Fruit fly (Drosophila melanogaster) whole organism, embryonic: ENCODE results near the gene CG9328.

Experiments
- Adf1 ChIP-seq: fragments of 200-800 bp; sonication (Bioruptor generic); IDR thresholded peaks from 2 replicates; pipeline ENCODE4 v1.3.6; 2022; ENCODE audit warnings: missing biosample characterization, missing genetic modification characterization
- CG10321 ChIP-seq: fragments of 200-800 bp; sonication (Bioruptor generic); IDR thresholded peaks from 2 replicates; pipeline ENCODE4 v1.3.6; 2022; ENCODE audit warnings: missing biosample characterization, missing genetic modification characterization
- CG10543 ChIP-seq: fragments of 200-800 bp; sonication (Bioruptor generic); optimal IDR thresholded peaks from 3 replicates; lab custom pipeline; 2017; ENCODE audit warnings: missing biosample characterization, mild to moderate bottlenecking, missing genetic modification characterization, moderate library complexity
- CG10565 ChIP-seq: fragments of 200-800 bp; sonication (Bioruptor generic); optimal IDR thresholded peaks from 3 replicates; lab custom pipeline; 2016; ENCODE audit warnings: missing biosample characterization, mild to moderate bottlenecking, missing genetic modification characterization
- CG10979 ChIP-seq: fragments of 200-800 bp; sonication (Bioruptor generic); optimal IDR thresholded peaks from 2 replicates; lab custom pipeline; 2018; ENCODE audit warnings: missing biosample characterization, mild to moderate bottlenecking, missing genetic modification characterization, moderate library complexity
- CG12659 ChIP-seq: fragments of 200-800 bp; sonication (Bioruptor generic); optimal IDR thresholded peaks from 3 replicates; lab custom pipeline; 2017; ENCODE audit warnings: mild to moderate bottlenecking, missing biosample characterization, missing genetic modification reagents, missing genetic modification characterization
- CG12769 ChIP-seq: fragments of 200-800 bp; sonication (Bioruptor generic); optimal IDR thresholded peaks from 2 replicates; lab custom pipeline; 2019; ENCODE audit warnings: missing biosample characterization, mild to moderate bottlenecking, missing genetic modification characterization, moderate library complexity
- CG13287 ChIP-seq: fragments of 200-800 bp; sonication (Bioruptor generic); IDR thresholded peaks from 2 replicates; pipeline ENCODE4 v1.3.6; 2022; ENCODE audit warnings: missing biosample characterization, missing genetic modification characterization; ENCODE audit not compliant: partially characterized antibody
- CG13894 ChIP-seq: fragments of 200-800 bp; sonication (Bioruptor generic); optimal IDR thresholded peaks from 3 replicates; lab custom pipeline; 2018; ENCODE audit warnings: missing biosample characterization, mild to moderate bottlenecking, missing genetic modification characterization, moderate library complexity
- CG14710 ChIP-seq: fragments of 200-800 bp; sonication (Bioruptor generic); optimal IDR thresholded peaks from 3 replicates; lab custom pipeline; 2019; ENCODE audit warnings: missing biosample characterization, mild to moderate bottlenecking, missing genetic modification characterization, moderate library complexity
- CG1647 ChIP-seq: fragments of 200-800 bp; sonication (Bioruptor generic); optimal IDR thresholded peaks from 3 replicates; lab custom pipeline; 2016; ENCODE audit warnings: missing biosample characterization, missing genetic modification characterization
- CG16779 ChIP-seq: fragments of 200-800 bp; sonication (Bioruptor generic); IDR thresholded peaks from 2 replicates; pipeline ENCODE4 v1.3.6; 2022; ENCODE audit warnings: missing biosample characterization, missing genetic modification characterization
- CG4820 ChIP-seq: fragments of 200-800 bp; sonication (Bioruptor generic); optimal IDR thresholded peaks from 3 replicates; lab custom pipeline; 2016; ENCODE audit warnings: missing biosample characterization, missing genetic modification characterization
- CG4854 ChIP-seq: fragments of 200-800 bp; sonication (Bioruptor generic); optimal IDR thresholded peaks from 2 replicates; lab custom pipeline; 2016; ENCODE audit warnings: missing biosample characterization, missing genetic modification characterization, inconsistent platforms
- CG6683 ChIP-seq: fragments of 200-800 bp; sonication (Bioruptor generic); optimal IDR thresholded peaks from 2 replicates; lab custom pipeline; 2017; ENCODE audit warnings: missing biosample characterization, mild to moderate bottlenecking, missing genetic modification characterization, missing genetic modification reagents
- CG6813 ChIP-seq: fragments of 200-800 bp; sonication (Bioruptor generic); optimal IDR thresholded peaks from 2 replicates; lab custom pipeline; 2017; ENCODE audit warnings: missing biosample characterization, missing genetic modification characterization, mild to moderate bottlenecking, moderate library complexity, missing genetic modification reagents
- CG7556 ChIP-seq: fragments of 200-800 bp; sonication (Bioruptor generic); optimal IDR thresholded peaks from 2 replicates; lab custom pipeline; 2017; ENCODE audit warnings: missing biosample characterization, mild to moderate bottlenecking, missing genetic modification characterization
- CG8281 ChIP-seq: fragments of 200-800 bp; sonication (Bioruptor generic); optimal IDR thresholded peaks from 2 replicates; lab custom pipeline; 2018; ENCODE audit warnings: missing biosample characterization, mild to moderate bottlenecking, missing genetic modification characterization, moderate library complexity
- CTCF ChIP-seq: fragments of 200-800 bp; sonication (Bioruptor generic); optimal IDR thresholded peaks from 2 replicates; lab custom pipeline; 2017; ENCODE audit warnings: missing biosample characterization, mild to moderate bottlenecking, missing genetic modification characterization, moderate library complexity
- CoRest ChIP-seq: fragments of 200-800 bp; sonication (Bioruptor generic); optimal IDR thresholded peaks from 3 replicates; lab custom pipeline; 2018; ENCODE audit warnings: missing biosample characterization, mild to moderate bottlenecking, missing genetic modification characterization, moderate library complexity
- Dll ChIP-seq: fragments of 200-800 bp; sonication (Bioruptor generic); IDR thresholded peaks from 4 replicates; pipeline ENCODE4 v1.3.6; 2022; ENCODE audit warnings: missing biosample characterization, missing genetic modification characterization; ENCODE audit not compliant: partially characterized antibody
- Doc2 ChIP-seq: fragments of 200-800 bp; sonication (Bioruptor generic); IDR thresholded peaks from 2 replicates; pipeline ENCODE4 v1.3.6; 2022; ENCODE audit warnings: missing biosample characterization, missing genetic modification characterization
- Ets97D ChIP-seq: fragments of 200-800 bp; sonication (Bioruptor generic); optimal IDR thresholded peaks from 3 replicates; lab custom pipeline; 2016; ENCODE audit warnings: missing biosample characterization, missing genetic modification characterization
- H15 ChIP-seq: fragments of 200-800 bp; sonication (Bioruptor generic); IDR thresholded peaks from 3 replicates; pipeline ENCODE4 v1.3.6; 2022; ENCODE audit warnings: missing biosample characterization, missing genetic modification characterization
- HLH54F ChIP-seq: fragments of 200-800 bp; sonication (Bioruptor generic); optimal IDR thresholded peaks from 3 replicates; lab custom pipeline; 2016; ENCODE audit warnings: missing biosample characterization, missing genetic modification characterization
- HmgZ ChIP-seq: fragments of 200-800 bp; sonication (Bioruptor generic); optimal IDR thresholded peaks from 2 replicates; lab custom pipeline; 2018; ENCODE audit warnings: missing biosample characterization, mild to moderate bottlenecking, missing genetic modification characterization
- Hmr ChIP-seq: fragments of 200-800 bp; sonication (Bioruptor generic); optimal IDR thresholded peaks from 3 replicates; lab custom pipeline; 2017; ENCODE audit warnings: mild to moderate bottlenecking, missing biosample characterization, missing genetic modification reagents, missing genetic modification characterization
- Meics ChIP-seq: fragments of 200-800 bp; sonication (Bioruptor generic); optimal IDR thresholded peaks from 2 replicates; lab custom pipeline; 2017; ENCODE audit warnings: missing biosample characterization, mild to moderate bottlenecking, missing genetic modification characterization
- NC2β ChIP-seq: fragments of 200-800 bp; sonication (Bioruptor generic); optimal IDR thresholded peaks from 2 replicates; lab custom pipeline; 2016; ENCODE audit warnings: missing biosample characterization, missing genetic modification characterization
- NFAT ChIP-seq: fragments of 200-800 bp; sonication (Bioruptor generic); IDR thresholded peaks from 2 replicates; pipeline ENCODE4 v1.3.6; 2022; ENCODE audit warnings: missing biosample characterization, missing genetic modification characterization
- Nf-YB ChIP-seq: fragments of 200-800 bp; sonication (Bioruptor generic); optimal IDR thresholded peaks from 3 replicates; lab custom pipeline; 2019; ENCODE audit warnings: missing biosample characterization, mild to moderate bottlenecking, missing genetic modification characterization, moderate library complexity
- NfI ChIP-seq: fragments of 200-800 bp; sonication (Bioruptor generic); optimal IDR thresholded peaks from 3 replicates; lab custom pipeline; 2018; ENCODE audit warnings: missing biosample characterization, mild to moderate bottlenecking, missing genetic modification characterization, moderate library complexity
- Ptx1 ChIP-seq: fragments of 200-800 bp; sonication (Bioruptor generic); IDR thresholded peaks from 2 replicates; pipeline ENCODE4 v1.3.6; 2022; ENCODE audit warnings: missing biosample characterization, missing genetic modification characterization
- Side ChIP-seq: fragments of 200-800 bp; sonication (Bioruptor generic); optimal IDR thresholded peaks from 2 replicates; lab custom pipeline; 2016; ENCODE audit warnings: missing biosample characterization, missing genetic modification characterization
- aop ChIP-seq: fragments of 200-800 bp; sonication (Bioruptor generic); IDR thresholded peaks from 2 replicates; pipeline ENCODE4 v1.3.6; 2022; ENCODE audit warnings: missing biosample characterization, missing genetic modification characterization
- bigmax ChIP-seq: fragments of 200-800 bp; sonication (Bioruptor generic); optimal IDR thresholded peaks from 2 replicates; lab custom pipeline; 2018; ENCODE audit warnings: missing biosample characterization, mild to moderate bottlenecking, missing genetic modification characterization
- bsh ChIP-seq, 2 experiments: fragments of 200-800 bp; sonication (Bioruptor generic); optimal IDR thresholded peaks; 2 replicates each; lab custom pipeline; 2017 to 2018; ENCODE audit warnings: mild to moderate bottlenecking in 2 of 2, missing biosample characterization in 2 of 2, missing genetic modification characterization in 2 of 2, moderate library complexity in 1 of 2
- cas ChIP-seq: fragments of 200-800 bp; sonication (Bioruptor generic); IDR thresholded peaks from 2 replicates; pipeline ENCODE4 v1.3.6; 2022; ENCODE audit warnings: missing biosample characterization, missing genetic modification characterization
- chn ChIP-seq: fragments of 200-800 bp; sonication (Bioruptor generic); optimal IDR thresholded peaks from 2 replicates; lab custom pipeline; 2016; ENCODE audit warnings: missing biosample characterization, missing genetic modification characterization
- ci ChIP-seq: fragments of 200-800 bp; sonication (Bioruptor generic); IDR thresholded peaks from 3 replicates; pipeline ENCODE4 v1.3.6; 2022; ENCODE audit warnings: missing biosample characterization, missing genetic modification characterization
- fd64A ChIP-seq: fragments of 200-800 bp; sonication (Bioruptor generic); optimal IDR thresholded peaks from 3 replicates; lab custom pipeline; 2018; ENCODE audit warnings: missing biosample characterization, mild to moderate bottlenecking, missing genetic modification characterization
- gfzf ChIP-seq: fragments of 200-800 bp; sonication (Bioruptor generic); optimal IDR thresholded peaks from 2 replicates; lab custom pipeline; 2016; ENCODE audit warnings: missing biosample characterization, mild to moderate bottlenecking, missing genetic modification characterization, moderate library complexity
- grau ChIP-seq: fragments of 200-800 bp; optimal IDR thresholded peaks from 3 replicates; lab custom pipeline; 2019; ENCODE audit warnings: missing biosample characterization, mild to moderate bottlenecking, missing genetic modification characterization, moderate library complexity
- hb ChIP-seq: fragments of 200-800 bp; sonication (Bioruptor generic); IDR thresholded peaks from 3 replicates; pipeline ENCODE4 v1.3.6; 2022; ENCODE audit warnings: missing biosample characterization, missing genetic modification characterization; ENCODE audit not compliant: partially characterized antibody
- lola ChIP-seq, 3 experiments: fragments of >200 bp in 2 of 3; fragments of 200-800 bp in 1 of 3; sonication (Bioruptor generic) in 1 of 3; optimal IDR thresholded peaks; 2 replicates each; lab custom pipeline; 2017 to 2019; ENCODE audit warnings: missing biosample characterization in 3 of 3, missing genetic modification characterization in 3 of 3, mild to moderate bottlenecking in 1 of 3, moderate library complexity in 1 of 3
- lov ChIP-seq, 2 experiments: fragments of 200-800 bp in 1 of 2; fragments of >200 bp in 1 of 2; sonication (Bioruptor generic) in 1 of 2; IDR thresholded peaks in 1 of 2; optimal IDR thresholded peaks in 1 of 2; 2 replicates in 1 of 2; 3 replicates in 1 of 2; pipeline versions ENCODE4 v1.3.6 to Lab custom; 2017 to 2022; ENCODE audit warnings: missing biosample characterization in 1 of 2, missing genetic modification characterization in 1 of 2
- nmo ChIP-seq: fragments of 200-800 bp; sonication (Bioruptor generic); optimal IDR thresholded peaks from 2 replicates; lab custom pipeline; 2018; ENCODE audit warnings: missing biosample characterization, mild to moderate bottlenecking, missing genetic modification characterization, moderate library complexity
- row ChIP-seq: fragments of 200-800 bp; sonication (Bioruptor generic); IDR thresholded peaks from 3 replicates; pipeline ENCODE4 v1.3.6; 2022; ENCODE audit warnings: missing biosample characterization, missing genetic modification characterization
- sna ChIP-seq: fragments of 200-800 bp; sonication (Bioruptor generic); IDR thresholded peaks from 2 replicates; pipeline ENCODE4 v1.3.6; 2022; ENCODE audit warnings: missing biosample characterization, missing genetic modification characterization; ENCODE audit not compliant: partially characterized antibody
- z ChIP-seq: fragments of 200-800 bp; sonication (Bioruptor generic); IDR thresholded peaks from 3 replicates; pipeline ENCODE4 v1.3.6; 2022; ENCODE audit warnings: missing biosample characterization, missing genetic modification characterization

The CG9328 gene

DNA sequence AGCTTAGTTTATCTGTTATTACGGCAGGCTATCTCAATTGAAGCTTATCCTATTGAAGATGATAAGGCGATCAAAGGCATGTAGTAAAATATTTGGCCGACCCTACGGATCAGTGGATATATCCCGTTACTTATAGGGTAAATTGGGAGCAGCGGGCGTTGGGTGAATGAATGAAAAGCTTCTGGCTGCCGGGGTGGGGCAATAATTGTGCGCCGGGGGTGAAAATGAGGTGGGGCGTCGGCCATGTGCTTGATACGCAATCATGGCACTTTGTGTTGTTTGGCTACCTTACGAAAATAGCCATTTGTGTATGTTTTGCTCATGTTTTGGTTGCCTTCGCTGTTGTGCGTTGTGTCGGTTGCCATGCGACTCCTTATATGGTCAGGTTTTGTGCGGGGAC lies 4.3 kb downstream of the CG9328 start (continued):
- no peak for TF ChIP-seq CG10565 (GFP tag; lab: Kevin White, UChicago)
- TF ChIP-seq Side (GFP tag; lab: Kevin White, UChicago): no peak
- 0 out of 3 replicates have a peak, but pooled peaks have one; percentile 19 for TF ChIP-seq hb (GFP tag; lab: Robert Waterston, UW)
- TF ChIP-seq cas (GFP tag; lab: Robert Waterston, UW): no peak
- no peak for TF ChIP-seq gfzf
- TF ChIP-seq Nf-YB (GFP tag; lab: Kevin White, UChicago): no peak
- no peak for TF ChIP-seq bigmax
- peak; percentile 3 for TF ChIP-seq CG10543
- TF ChIP-seq HmgZ: peak; percentile 1
- TF ChIP-seq CTCF: no peak
- TF ChIP-seq Adf1: no peak
- TF ChIP-seq CG14710 (tag; lab: Kevin White, UChicago): no peak
- no peak for TF ChIP-seq CoRest
- TF ChIP-seq NfI: no peak
- no peak for TF ChIP-seq bsh (GFP tag; optimal IDR thresholded peaks at IDR 0.05; lab: Kevin White, UChicago)
- no peak for TF ChIP-seq Ets97D (GFP tag; lab: Kevin White, UChicago)
- TF ChIP-seq CG12659 (GFP tag; lab: Kevin White, UChicago): no peak
- peak; percentile 7 for TF ChIP-seq CG13894 (tag; lab: Kevin White, UChicago)
- no peak for TF ChIP-seq Meics (GFP tag; lab: Kevin White, UChicago)
- TF ChIP-seq chn: no peak
- no peak for TF ChIP-seq CG4854 (GFP tag; lab: Kevin White, UChicago)
- peak; percentile 47; the same call in 1 of the 2 replicates for TF ChIP-seq NFAT (GFP tag; lab: Robert Waterston, UW)
- TF ChIP-seq CG8281: no peak
- peak; percentile 10 for TF ChIP-seq Hmr (GFP tag; lab: Kevin White, UChicago)
- no peak for TF ChIP-seq CG4820 (GFP tag; lab: Kevin White, UChicago)
- TF ChIP-seq NC2β: no peak
- TF ChIP-seq nmo (GFP tag; lab: Kevin White, UChicago): no peak
- no peak for TF ChIP-seq CG13287 (GFP tag; lab: Robert Waterston, UW)
- no peak for TF ChIP-seq CG10979 (tag; lab: Kevin White, UChicago)
- no peak for TF ChIP-seq sna
- no peak for TF ChIP-seq CG6813 (GFP tag; lab: Kevin White, UChicago)
- TF ChIP-seq Dll (GFP tag; lab: Robert Waterston, UW): no peak
- TF ChIP-seq grau (tag; lab: Kevin White, UChicago): no peak
- TF ChIP-seq CG1647 (GFP tag; lab: Kevin White, UChicago): no peak
- TF ChIP-seq fd64A: no peak
- no peak for TF ChIP-seq HLH54F
- TF ChIP-seq lola (GFP tag; optimal IDR thresholded peaks at IDR 0.05; lab: Kevin White, UChicago): no peak
- no peak for TF ChIP-seq aop (GFP tag; lab: Robert Waterston, UW)
- TF ChIP-seq Doc2 (GFP tag; lab: Robert Waterston, UW): no peak
- no peak for TF ChIP-seq CG6683 (GFP tag; lab: Kevin White, UChicago)
- no peak for TF ChIP-seq z
- peak; percentile 16; the same call in 1 of the 3 replicates for TF ChIP-seq row (GFP tag; lab: Robert Waterston, UW)
- no peak for TF ChIP-seq CG7556 (GFP tag; lab: Kevin White, UChicago)
- TF ChIP-seq ci (GFP tag; lab: Robert Waterston, UW): 0 out of 3 replicates have a peak, but pooled peaks have one; percentile 14
- TF ChIP-seq CG16779 (GFP tag; lab: Robert Waterston, UW): 0 out of 2 replicates have a peak, but pooled peaks have one; percentile 50
- no peak for TF ChIP-seq lov (optimal IDR thresholded peaks at IDR 0.05; lab: Kevin White, UChicago)
- no peak for TF ChIP-seq lov (GFP tag; IDR thresholded peaks at IDR 0.05; lab: Robert Waterston, UW)
- peak; percentile 7; the same call in 1 of the 2 replicates for TF ChIP-seq Ptx1 (GFP tag; lab: Robert Waterston, UW)
- no peak for TF ChIP-seq H15
- TF ChIP-seq CG12769 (tag; lab: Kevin White, UChicago): peak; percentile 16
- no peak for TF ChIP-seq CG10321
